Worm (Caenorhabditis elegans): Measurements from ENCODE around the gene srw-94.

- TF ChIP-seq C08G9.2 (tag; optimal IDR thresholded peaks at IDR 0.05) (no peak), elt-2 (tag; optimal IDR thresholded peaks at IDR 0.05) (no peak), hlh-30 (tag; optimal IDR thresholded peaks at IDR 0.05; ENCODE audit: insufficient read depth) (no peak), pax-1 (tag; optimal IDR thresholded peaks at IDR 0.05) (no peak), sox-4 (tag; optimal IDR thresholded peaks at IDR 0.05) (no peak), pqm-1 (tag; optimal IDR thresholded peaks at IDR 0.05) (no peak), unc-42 (tag; optimal IDR thresholded peaks at IDR 0.05) (no peak), ceh-22 (tag; optimal IDR thresholded peaks at IDR 0.05) (no peak), fax-1 (tag; optimal IDR thresholded peaks at IDR 0.05) (no peak), fkh-10 (GFP tag; optimal IDR thresholded peaks at IDR 0.05) (no peak)
Measured at ce11 chrIV:4776001-4776400, 38.3 kb upstream of the srw-94 start, which contains the start of gene R11E3.19.
